Worm (Caenorhabditis elegans): ENCODE data around the gene F16G10.11.

DNA sequence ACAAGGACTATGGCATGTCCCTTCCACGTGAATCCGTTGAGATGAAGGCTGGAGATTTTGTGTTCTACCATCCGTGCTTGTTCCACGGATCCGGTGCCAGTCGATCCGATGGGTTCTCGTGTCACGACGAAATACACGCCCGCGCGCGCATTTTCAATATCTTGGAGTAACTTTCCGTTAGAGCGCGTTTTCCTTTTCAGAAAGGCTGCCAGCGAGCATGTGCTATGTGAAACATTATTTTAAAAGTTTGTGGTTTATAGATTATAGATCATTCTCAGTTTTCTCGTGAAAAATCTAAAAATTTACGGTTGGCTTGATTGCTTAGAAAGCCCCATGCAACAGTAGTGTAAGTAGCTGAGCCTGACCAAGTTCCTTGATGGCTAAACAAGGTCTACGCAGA is 25.1 kb upstream of the F16G10.11 start, which contains the start of gene fbxc-20:
- TF ChIP-seq him-1 (tag; optimal IDR thresholded peaks at IDR 0.05) (no peak), dao-5 (tag; optimal IDR thresholded peaks at IDR 0.05) (no peak), W03F9.2 (tag; optimal IDR thresholded peaks at IDR 0.05) (no peak)

All from whole organism, L4/young adult.